Worm (Caenorhabditis elegans): ENCODE data around the gene idpp-3.

DNA sequence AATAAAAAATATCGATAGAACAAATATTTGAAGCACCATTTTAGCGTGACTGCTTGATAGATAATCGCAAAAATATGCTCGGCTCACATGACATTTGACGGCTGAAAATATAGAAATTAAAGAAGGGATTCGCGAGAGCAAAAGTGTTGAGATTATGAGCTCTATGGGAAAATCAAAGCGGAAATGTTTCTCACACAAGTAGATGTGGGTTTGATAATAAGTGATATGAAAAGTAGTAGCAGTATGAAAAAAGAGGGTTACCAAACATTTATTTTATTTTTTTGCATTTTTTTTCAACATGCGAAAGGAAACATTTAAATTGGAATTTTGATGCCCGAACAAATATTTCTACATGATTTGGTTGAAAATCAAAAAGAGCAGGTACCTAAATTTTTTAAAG, 29.9 kb upstream of the idpp-3 start, which contains the start of gene iglr-1:
- TF ChIP-seq ceh-24 (tag; optimal IDR thresholded peaks at IDR 0.05) = no peak
- no peak for TF ChIP-seq ceh-30 (tag; optimal IDR thresholded peaks at IDR 0.05)
- TF ChIP-seq Y22D7AL.16 (tag; optimal IDR thresholded peaks at IDR 0.05) = no peak
- TF ChIP-seq ztf-16 (tag; optimal IDR thresholded peaks at IDR 0.05) = no peak
